Fruit fly (Drosophila melanogaster) whole organism, embryonic: Measurements from ENCODE around the gene caup.

Experiments
- Atf3 ChIP-seq: fragments of 200-800 bp; sonication (Bioruptor generic); optimal IDR thresholded peaks from 3 replicates; lab custom pipeline; 2016; ENCODE audit warnings: missing biosample characterization, missing genetic modification characterization
- Awh ChIP-seq: fragments of 200-800 bp; sonication (Bioruptor generic); IDR thresholded peaks from 2 replicates; pipeline ENCODE4, ENCODE4 v1.3.6; 2022; ENCODE audit warnings: missing biosample characterization, missing genetic modification characterization
- CG10543 ChIP-seq: fragments of 200-800 bp; sonication (Bioruptor generic); optimal IDR thresholded peaks from 3 replicates; lab custom pipeline; 2017; ENCODE audit warnings: missing biosample characterization, mild to moderate bottlenecking, missing genetic modification characterization, moderate library complexity
- CG11723 ChIP-seq: fragments of 200-800 bp; sonication (Bioruptor generic); optimal IDR thresholded peaks from 2 replicates; lab custom pipeline; 2017; ENCODE audit warnings: missing biosample characterization, mild to moderate bottlenecking, missing genetic modification characterization
- CG12391 ChIP-seq: fragments of 200-800 bp; sonication (Bioruptor generic); optimal IDR thresholded peaks from 3 replicates; lab custom pipeline; 2018; ENCODE audit warnings: missing biosample characterization, mild to moderate bottlenecking, missing genetic modification characterization, moderate library complexity
- CG13296 ChIP-seq: fragments of 200-800 bp; sonication (Bioruptor generic); optimal IDR thresholded peaks from 3 replicates; lab custom pipeline; 2018; ENCODE audit warnings: missing biosample characterization, mild to moderate bottlenecking, missing genetic modification characterization
- CG1603 ChIP-seq: fragments of 200-800 bp; sonication (Bioruptor generic); optimal IDR thresholded peaks from 2 replicates; lab custom pipeline; 2019; ENCODE audit warnings: missing biosample characterization, mild to moderate bottlenecking, missing genetic modification characterization, moderate library complexity
- CG17829 ChIP-seq: fragments of 200-800 bp; optimal IDR thresholded peaks from 2 replicates; lab custom pipeline; 2019; ENCODE audit warnings: missing biosample characterization, mild to moderate bottlenecking, missing genetic modification characterization, moderate library complexity
- CG2199 ChIP-seq: fragments of 200-800 bp; sonication (Bioruptor generic); IDR thresholded peaks from 3 replicates; pipeline ENCODE4 v1.3.6; 2022; ENCODE audit warnings: missing biosample characterization, missing genetic modification characterization
- CG31365 ChIP-seq: fragments of 200-800 bp; sonication (Bioruptor generic); optimal IDR thresholded peaks from 2 replicates; lab custom pipeline; 2018; ENCODE audit warnings: missing biosample characterization, mild to moderate bottlenecking, missing genetic modification characterization
- CG31441 ChIP-seq: fragments of 200-800 bp; sonication (Bioruptor generic); IDR thresholded peaks from 2 replicates; pipeline ENCODE4 v1.3.6; 2022; ENCODE audit warnings: missing biosample characterization, missing genetic modification characterization
- CG4707 ChIP-seq: fragments of 200-800 bp; sonication (Bioruptor generic); optimal IDR thresholded peaks from 2 replicates; lab custom pipeline; 2018; ENCODE audit warnings: missing biosample characterization, mild to moderate bottlenecking, missing genetic modification characterization, moderate library complexity
- CG8388 ChIP-seq: fragments of 200-800 bp; sonication (Bioruptor generic); optimal IDR thresholded peaks from 2 replicates; lab custom pipeline; 2019; ENCODE audit warnings: missing biosample characterization, mild to moderate bottlenecking, missing genetic modification characterization, moderate library complexity
- CG8478 ChIP-seq: fragments of >200 bp; optimal IDR thresholded peaks from 2 replicates; lab custom pipeline; 2018
- CG8924 ChIP-seq: fragments of 200-800 bp; optimal IDR thresholded peaks from 3 replicates; lab custom pipeline; 2019; ENCODE audit warnings: missing biosample characterization, mild to moderate bottlenecking, missing genetic modification characterization, moderate library complexity
- CG9215 ChIP-seq: fragments of 200-800 bp; sonication (Bioruptor generic); IDR thresholded peaks from 2 replicates; pipeline ENCODE4 v1.3.6; 2022; ENCODE audit warnings: missing biosample characterization, missing genetic modification characterization
- CG9876 ChIP-seq: fragments of 200-800 bp; sonication (Bioruptor generic); optimal IDR thresholded peaks from 2 replicates; lab custom pipeline; 2016; ENCODE audit warnings: missing biosample characterization, missing genetic modification characterization
- D ChIP-seq, 2 experiments: fragments of 200-800 bp in 1 of 2; fragments of >200 bp in 1 of 2; sonication (Bioruptor generic) in 1 of 2; optimal IDR thresholded peaks; 2 replicates in 1 of 2; 3 replicates in 1 of 2; lab custom pipeline; 2017; ENCODE audit warnings: mild to moderate bottlenecking in 1 of 2, missing biosample characterization in 1 of 2, missing genetic modification characterization in 1 of 2, missing genetic modification reagents in 1 of 2
- Deaf1 ChIP-seq: fragments of 200-800 bp; optimal IDR thresholded peaks from 3 replicates; lab custom pipeline; 2019; ENCODE audit warnings: missing biosample characterization, mild to moderate bottlenecking, missing genetic modification characterization, moderate library complexity
- Dek ChIP-seq: fragments of 200-800 bp; sonication (Bioruptor generic); optimal IDR thresholded peaks from 3 replicates; lab custom pipeline; 2019; ENCODE audit warnings: missing biosample characterization, mild to moderate bottlenecking, missing genetic modification characterization, moderate library complexity
- Dll ChIP-seq: fragments of 200-800 bp; sonication (Bioruptor generic); IDR thresholded peaks from 4 replicates; pipeline ENCODE4 v1.3.6; 2022; ENCODE audit warnings: missing biosample characterization, missing genetic modification characterization; ENCODE audit not compliant: partially characterized antibody
- Ets65A ChIP-seq: fragments of 200-800 bp; sonication (Bioruptor generic); peaks from one replicate; lab custom pipeline; 2016; ENCODE audit warnings: missing biosample characterization, missing genetic modification characterization
- Fer3 ChIP-seq: fragments of 200-800 bp; sonication (Bioruptor generic); optimal IDR thresholded peaks from 2 replicates; lab custom pipeline; 2018; ENCODE audit warnings: missing biosample characterization, mild to moderate bottlenecking, missing genetic modification characterization, moderate library complexity
- H15 ChIP-seq: fragments of 200-800 bp; sonication (Bioruptor generic); IDR thresholded peaks from 3 replicates; pipeline ENCODE4 v1.3.6; 2022; ENCODE audit warnings: missing biosample characterization, missing genetic modification characterization
- HLH4C ChIP-seq: fragments of 200-800 bp; sonication (Bioruptor generic); IDR thresholded peaks from 3 replicates; pipeline ENCODE4 v1.3.6; 2022; ENCODE audit warnings: missing biosample characterization, missing genetic modification characterization; ENCODE audit not compliant: partially characterized antibody
- HmgZ ChIP-seq: fragments of 200-800 bp; sonication (Bioruptor generic); optimal IDR thresholded peaks from 2 replicates; lab custom pipeline; 2018; ENCODE audit warnings: missing biosample characterization, mild to moderate bottlenecking, missing genetic modification characterization
- Med ChIP-seq: fragments of 200-800 bp; sonication (Bioruptor generic); peaks from one replicate; lab custom pipeline; 2016; ENCODE audit warnings: missing biosample characterization, missing genetic modification characterization, mild to moderate bottlenecking, inconsistent platforms, moderate library complexity
- Meics ChIP-seq: fragments of 200-800 bp; sonication (Bioruptor generic); optimal IDR thresholded peaks from 2 replicates; lab custom pipeline; 2017; ENCODE audit warnings: missing biosample characterization, mild to moderate bottlenecking, missing genetic modification characterization
- Myb ChIP-seq: fragments of 200-800 bp; sonication (Bioruptor generic); optimal IDR thresholded peaks from 2 replicates; lab custom pipeline; 2016; ENCODE audit warnings: missing biosample characterization, missing genetic modification characterization
- NK7.1 ChIP-seq: fragments of 200-800 bp; sonication (Bioruptor generic); optimal IDR thresholded peaks from 3 replicates; lab custom pipeline; 2016; ENCODE audit warnings: missing biosample characterization, missing genetic modification characterization
- Nf-YA ChIP-seq: fragments of 200-800 bp; sonication (Bioruptor generic); IDR thresholded peaks from 2 replicates; pipeline ENCODE4 v1.3.6; 2022; ENCODE audit warnings: missing biosample characterization, missing genetic modification characterization
- PHDP ChIP-seq: fragments of 200-800 bp; sonication (Bioruptor generic); optimal IDR thresholded peaks from 3 replicates; lab custom pipeline; 2018; ENCODE audit warnings: missing biosample characterization, mild to moderate bottlenecking, missing genetic modification characterization, moderate library complexity
- Sox102F ChIP-seq: fragments of 200-800 bp; sonication (Bioruptor generic); optimal IDR thresholded peaks from 2 replicates; lab custom pipeline; 2018; ENCODE audit warnings: missing biosample characterization, mild to moderate bottlenecking, missing genetic modification characterization, moderate library complexity
- ara ChIP-seq: fragments of 200-800 bp; sonication (Bioruptor generic); IDR thresholded peaks from 2 replicates; pipeline ENCODE4 v1.3.6; 2022; ENCODE audit warnings: missing biosample characterization, missing genetic modification characterization
- ash1 ChIP-seq: fragments of 200-800 bp; sonication (Bioruptor generic); optimal IDR thresholded peaks from 2 replicates; lab custom pipeline; 2018; ENCODE audit warnings: missing biosample characterization, mild to moderate bottlenecking, missing genetic modification characterization
- cg ChIP-seq: fragments of 200-800 bp; sonication (Bioruptor generic); optimal IDR thresholded peaks from 3 replicates; lab custom pipeline; 2019; ENCODE audit warnings: missing biosample characterization, mild to moderate bottlenecking, missing genetic modification characterization, moderate library complexity
- danr ChIP-seq: fragments of 200-800 bp; sonication (Bioruptor generic); IDR thresholded peaks from 2 replicates; pipeline ENCODE4 v1.3.6; 2022; ENCODE audit warnings: missing biosample characterization, missing genetic modification characterization
- disco-r ChIP-seq: fragments of 200-800 bp; sonication (Bioruptor generic); optimal IDR thresholded peaks from 2 replicates; lab custom pipeline; 2016; ENCODE audit warnings: missing biosample characterization, missing genetic modification characterization
- exex ChIP-seq: fragments of 200-800 bp; sonication (Bioruptor generic); optimal IDR thresholded peaks from 4 replicates; lab custom pipeline; 2018; ENCODE audit warnings: missing biosample characterization, mild to moderate bottlenecking, missing genetic modification characterization, moderate library complexity
- grn ChIP-seq: fragments of 200-800 bp; sonication (Bioruptor generic); optimal IDR thresholded peaks from 3 replicates; lab custom pipeline; 2017; ENCODE audit warnings: missing biosample characterization, missing genetic modification characterization
- hkb ChIP-seq, 2 experiments: fragments of 200-800 bp in 1 of 2; fragments of >200 bp in 1 of 2; sonication (Bioruptor generic) in 1 of 2; IDR thresholded peaks in 1 of 2; optimal IDR thresholded peaks in 1 of 2; 2 replicates each; pipeline versions ENCODE4 v1.3.6 to Lab custom; 2017 to 2022; ENCODE audit warnings: missing biosample characterization in 1 of 2, missing genetic modification characterization in 1 of 2
- insv ChIP-seq, 2 experiments: fragments of 200-800 bp; sonication (Bioruptor generic); optimal IDR thresholded peaks; 3 replicates each; lab custom pipeline; 2016 to 2018; ENCODE audit warnings: missing biosample characterization in 2 of 2, missing genetic modification characterization in 2 of 2
- nau ChIP-seq: fragments of 200-800 bp; sonication (Bioruptor generic); optimal IDR thresholded peaks from 3 replicates; lab custom pipeline; 2017; ENCODE audit warnings: missing biosample characterization, mild to moderate bottlenecking, missing genetic modification characterization, missing genetic modification reagents
- oc ChIP-seq: fragments of 200-800 bp; sonication (Bioruptor generic); optimal IDR thresholded peaks from 2 replicates; lab custom pipeline; 2018; ENCODE audit warnings: missing biosample characterization, mild to moderate bottlenecking, missing genetic modification characterization, moderate library complexity
- phol ChIP-seq: fragments of 200-800 bp; sonication (Bioruptor generic); optimal IDR thresholded peaks from 3 replicates; lab custom pipeline; 2018; ENCODE audit warnings: missing biosample characterization, mild to moderate bottlenecking, missing genetic modification characterization, moderate library complexity
- seq ChIP-seq: fragments of 200-800 bp; sonication (Bioruptor generic); IDR thresholded peaks from 2 replicates; pipeline ENCODE4 v1.3.6; 2022; ENCODE audit warnings: missing biosample characterization, missing genetic modification characterization
- so ChIP-seq: fragments of 200-800 bp; sonication (Bioruptor generic); IDR thresholded peaks from 3 replicates; pipeline ENCODE4 v1.3.6; 2022; ENCODE audit warnings: missing biosample characterization, missing genetic modification characterization
- sug ChIP-seq: fragments of 200-800 bp; optimal IDR thresholded peaks from 2 replicates; lab custom pipeline; 2019; ENCODE audit warnings: missing biosample characterization, mild to moderate bottlenecking, missing genetic modification characterization, moderate library complexity
- twi ChIP-seq: fragments of 200-800 bp; optimal IDR thresholded peaks from 2 replicates; lab custom pipeline; 2019; ENCODE audit warnings: missing biosample characterization, mild to moderate bottlenecking, missing genetic modification characterization, moderate library complexity
- unpg ChIP-seq: fragments of 200-800 bp; sonication (Bioruptor generic); optimal IDR thresholded peaks from 3 replicates; lab custom pipeline; 2018; ENCODE audit warnings: missing biosample characterization, mild to moderate bottlenecking, missing genetic modification characterization, moderate library complexity

caup gene

dm6 chr3L:12653124-12653523, 43.7 kb downstream of the caup start (continued):
- TF ChIP-seq CG4707 (GFP tag; lab: Kevin White, UChicago), result peak; percentile 56
- TF ChIP-seq insv (GFP tag; optimal IDR thresholded peaks at IDR 0.05; lab: Kevin White, UChicago), result peak in 1 of 2 experiments; percentile 38
- TF ChIP-seq seq (GFP tag; lab: Robert Waterston, UW), result peak; percentile 67; the same call in 1 of the 2 replicates
- TF ChIP-seq so, result 0 out of 3 replicates have a peak, but pooled peaks have one; percentile 32
- TF ChIP-seq Fer3 (tag; lab: Kevin White, UChicago), result peak; percentile 26
- no peak for TF ChIP-seq Myb (GFP tag; lab: Kevin White, UChicago)
- peak; percentile 57 for TF ChIP-seq CG31365
- TF ChIP-seq CG10543 (GFP tag; lab: Kevin White, UChicago), result peak; percentile 81
- no peak; the same call in 2 of the 3 replicates for TF ChIP-seq HLH4C (GFP tag; lab: Robert Waterston, UW)
- TF ChIP-seq sug, result peak; percentile 48
- TF ChIP-seq PHDP, result peak; percentile 48
- 0 out of 2 replicates have a peak, but pooled peaks have one; percentile 18 for TF ChIP-seq CG31441
- peak; percentile 82 for TF ChIP-seq CG13296 (GFP tag; lab: Kevin White, UChicago)
- TF ChIP-seq Dek (tag; lab: Kevin White, UChicago), result no peak
- peak; percentile 47 for TF ChIP-seq ash1 (GFP tag; lab: Kevin White, UChicago)
- TF ChIP-seq hkb (optimal IDR thresholded peaks at IDR 0.05; lab: Kevin White, UChicago), result no peak
- peak; percentile 75 for TF ChIP-seq hkb (GFP tag; IDR thresholded peaks at IDR 0.05; lab: Robert Waterston, UW)
- TF ChIP-seq Nf-YA (GFP tag; lab: Robert Waterston, UW), result peak; percentile 91
- peak; percentile 81 for TF ChIP-seq cg (GFP tag; lab: Kevin White, UChicago)
- TF ChIP-seq CG9215, result no peak
- peak; percentile 25 for TF ChIP-seq CG1603 (tag; lab: Kevin White, UChicago)
- peak; percentile 19 for TF ChIP-seq D (optimal IDR thresholded peaks at IDR 0.05; lab: Kevin White, UChicago)
- no peak for TF ChIP-seq D (GFP tag; optimal IDR thresholded peaks at IDR 0.05; lab: Kevin White, UChicago)
- peak; percentile 60 for TF ChIP-seq HmgZ (tag; lab: Kevin White, UChicago)
- peak; percentile 64 for TF ChIP-seq oc
- TF ChIP-seq Meics (GFP tag; lab: Kevin White, UChicago), result peak; percentile 52
- peak; percentile 38 for TF ChIP-seq twi (tag; lab: Kevin White, UChicago)
- TF ChIP-seq Med (GFP tag; lab: Kevin White, UChicago), result peak; percentile 73
- TF ChIP-seq CG2199 (GFP tag; lab: Robert Waterston, UW), result peak; percentile 88; the same call in 1 of the 3 replicates
- TF ChIP-seq ara, result peak; percentile 39; the same call in 1 of the 2 replicates
- TF ChIP-seq CG9876 (GFP tag; lab: Kevin White, UChicago), result no peak
- TF ChIP-seq disco-r (GFP tag; lab: Kevin White, UChicago), result no peak
- peak; percentile 61 for TF ChIP-seq unpg (GFP tag; lab: Kevin White, UChicago)
- no peak for TF ChIP-seq Atf3 (GFP tag; lab: Kevin White, UChicago)
- peak; percentile 82 for TF ChIP-seq CG8478 (lab: Kevin White, UChicago)
- peak; percentile 25 for TF ChIP-seq CG17829 (tag; lab: Kevin White, UChicago)
- peak; percentile 4 for TF ChIP-seq CG12391 (tag; lab: Kevin White, UChicago)
- peak; percentile 11 for TF ChIP-seq nau (GFP tag; lab: Kevin White, UChicago)
- peak; percentile 56 for TF ChIP-seq CG11723 (GFP tag; lab: Kevin White, UChicago)
- TF ChIP-seq CG8388 (GFP tag; lab: Kevin White, UChicago), result peak; percentile 42

- TF ChIP-seq Awh (GFP tag; lab: Robert Waterston, UW), result no peak
- TF ChIP-seq phol (tag; lab: Kevin White, UChicago), result no peak
- TF ChIP-seq Deaf1, result peak; percentile 27
- no peak for TF ChIP-seq Dll (GFP tag; lab: Robert Waterston, UW)
- no peak for TF ChIP-seq NK7.1
- no peak for TF ChIP-seq H15
- TF ChIP-seq Ets65A (GFP tag; lab: Kevin White, UChicago), result no peak
- TF ChIP-seq grn (GFP tag; lab: Kevin White, UChicago), result peak; percentile 41
- TF ChIP-seq danr (GFP tag; lab: Robert Waterston, UW), result no peak
- peak; percentile 89 for TF ChIP-seq exex (tag; lab: Kevin White, UChicago)
- no peak for TF ChIP-seq CG8924 (tag; lab: Kevin White, UChicago)
- TF ChIP-seq Sox102F (GFP tag; lab: Kevin White, UChicago), result no peak
Observed at dm6 chr3L:12656073-12656664, 46.7 kb downstream of the caup start.
